Fruit fly (Drosophila melanogaster) whole organism, embryonic: ENCODE data around the gene a10.

ENCODE experiments used
- Atf-2 ChIP-seq: fragments of 200-800 bp; sonication (Bioruptor generic); optimal IDR thresholded peaks from 2 replicates; lab custom pipeline; 2016; ENCODE audit warnings: missing biosample characterization, missing genetic modification characterization
- Atf6 ChIP-seq: fragments of 200-800 bp; sonication (Bioruptor generic); IDR thresholded peaks from 2 replicates; pipeline ENCODE4 v1.3.6; 2022; ENCODE audit warnings: missing biosample characterization, missing genetic modification characterization
- CG10321 ChIP-seq: fragments of 200-800 bp; sonication (Bioruptor generic); IDR thresholded peaks from 2 replicates; pipeline ENCODE4 v1.3.6; 2022; ENCODE audit warnings: missing biosample characterization, missing genetic modification characterization
- CG11398 ChIP-seq: fragments of 200-800 bp; sonication (Bioruptor generic); optimal IDR thresholded peaks from 2 replicates; lab custom pipeline; 2016; ENCODE audit warnings: missing biosample characterization, missing genetic modification characterization
- CG12071 ChIP-seq: fragments of 200-800 bp; sonication (Bioruptor generic); optimal IDR thresholded peaks from 3 replicates; lab custom pipeline; 2018; ENCODE audit warnings: missing biosample characterization, mild to moderate bottlenecking, missing genetic modification characterization
- CG12391 ChIP-seq: fragments of 200-800 bp; sonication (Bioruptor generic); optimal IDR thresholded peaks from 3 replicates; lab custom pipeline; 2018; ENCODE audit warnings: missing biosample characterization, mild to moderate bottlenecking, missing genetic modification characterization, moderate library complexity
- CG14710 ChIP-seq: fragments of 200-800 bp; sonication (Bioruptor generic); optimal IDR thresholded peaks from 3 replicates; lab custom pipeline; 2019; ENCODE audit warnings: missing biosample characterization, mild to moderate bottlenecking, missing genetic modification characterization, moderate library complexity
- CG15514 ChIP-seq: fragments of 200-800 bp; sonication (Bioruptor generic); optimal IDR thresholded peaks from 3 replicates; lab custom pipeline; 2017; ENCODE audit warnings: missing biosample characterization, missing genetic modification characterization, mild to moderate bottlenecking, moderate library complexity, missing genetic modification reagents
- CG15601 ChIP-seq: fragments of 200-800 bp; sonication (Bioruptor generic); optimal IDR thresholded peaks from 3 replicates; lab custom pipeline; 2019; ENCODE audit warnings: missing biosample characterization, mild to moderate bottlenecking, missing genetic modification characterization, moderate library complexity
- CG16779 ChIP-seq: fragments of 200-800 bp; sonication (Bioruptor generic); IDR thresholded peaks from 2 replicates; pipeline ENCODE4 v1.3.6; 2022; ENCODE audit warnings: missing biosample characterization, missing genetic modification characterization
- CG18619 ChIP-seq: fragments of 200-800 bp; sonication (Bioruptor generic); optimal IDR thresholded peaks from 3 replicates; lab custom pipeline; 2017; ENCODE audit warnings: missing biosample characterization, mild to moderate bottlenecking, missing genetic modification characterization
- CG18764 ChIP-seq: fragments of 200-800 bp; sonication (Bioruptor generic); optimal IDR thresholded peaks from 3 replicates; lab custom pipeline; 2016; ENCODE audit warnings: missing biosample characterization, missing genetic modification characterization
- CG2678 ChIP-seq: fragments of 200-800 bp; sonication (Bioruptor generic); optimal IDR thresholded peaks from 3 replicates; lab custom pipeline; 2019; ENCODE audit warnings: missing biosample characterization, mild to moderate bottlenecking, missing genetic modification characterization, moderate library complexity
- CG32772 ChIP-seq: fragments of 200-800 bp; sonication (Bioruptor generic); IDR thresholded peaks from 2 replicates; pipeline ENCODE4 v1.3.6; 2022; ENCODE audit warnings: missing biosample characterization, missing genetic modification characterization
- CG3407 ChIP-seq: fragments of 200-800 bp; sonication (Bioruptor generic); optimal IDR thresholded peaks from 2 replicates; lab custom pipeline; 2018; ENCODE audit warnings: missing biosample characterization, mild to moderate bottlenecking, missing genetic modification characterization
- CG34376 ChIP-seq: fragments of 200-800 bp; sonication (Bioruptor generic); optimal IDR thresholded peaks from 2 replicates; lab custom pipeline; 2018; ENCODE audit warnings: missing biosample characterization, mild to moderate bottlenecking, missing genetic modification characterization
- CG42726 ChIP-seq: fragments of 200-800 bp; sonication (Bioruptor generic); IDR thresholded peaks from 2 replicates; pipeline ENCODE4 v1.3.6; 2022; ENCODE audit warnings: missing biosample characterization, missing genetic modification characterization; ENCODE audit not compliant: partially characterized antibody
- CG4707 ChIP-seq: fragments of 200-800 bp; sonication (Bioruptor generic); optimal IDR thresholded peaks from 2 replicates; lab custom pipeline; 2018; ENCODE audit warnings: missing biosample characterization, mild to moderate bottlenecking, missing genetic modification characterization, moderate library complexity
- CG8478 ChIP-seq: fragments of >200 bp; optimal IDR thresholded peaks from 2 replicates; lab custom pipeline; 2018
- CG9797 ChIP-seq: fragments of 200-800 bp; sonication (Bioruptor generic); optimal IDR thresholded peaks from 3 replicates; lab custom pipeline; 2018; ENCODE audit warnings: missing biosample characterization, mild to moderate bottlenecking, missing genetic modification characterization
- CHES-1-like ChIP-seq: fragments of 200-800 bp; sonication (Bioruptor generic); optimal IDR thresholded peaks from 2 replicates; lab custom pipeline; 2016; ENCODE audit warnings: missing biosample characterization, missing genetic modification characterization
- Fer2 ChIP-seq: fragments of 200-800 bp; sonication (Bioruptor generic); optimal IDR thresholded peaks from 2 replicates; lab custom pipeline; 2018; ENCODE audit warnings: missing biosample characterization, mild to moderate bottlenecking, missing genetic modification characterization, moderate library complexity
- Lim3 ChIP-seq: fragments of 200-800 bp; sonication (Bioruptor generic); IDR thresholded peaks from 2 replicates; pipeline ENCODE4 v1.3.6; 2022; ENCODE audit warnings: missing biosample characterization, missing genetic modification characterization
- Med ChIP-seq: fragments of 200-800 bp; sonication (Bioruptor generic); peaks from one replicate; lab custom pipeline; 2016; ENCODE audit warnings: missing biosample characterization, missing genetic modification characterization, mild to moderate bottlenecking, inconsistent platforms, moderate library complexity
- NC2α ChIP-seq: fragments of 200-800 bp; sonication (Bioruptor generic); optimal IDR thresholded peaks from 2 replicates; lab custom pipeline; 2016; ENCODE audit warnings: missing biosample characterization, missing genetic modification characterization
- Sin3A ChIP-seq: fragments of >200 bp; optimal IDR thresholded peaks from 2 replicates; lab custom pipeline; 2018
- aop ChIP-seq: fragments of 200-800 bp; sonication (Bioruptor generic); IDR thresholded peaks from 2 replicates; pipeline ENCODE4 v1.3.6; 2022; ENCODE audit warnings: missing biosample characterization, missing genetic modification characterization
- bcd ChIP-seq: fragments of 200-800 bp; sonication (Bioruptor generic); optimal IDR thresholded peaks from 2 replicates; lab custom pipeline; 2017; ENCODE audit warnings: missing biosample characterization, mild to moderate bottlenecking, missing genetic modification characterization
- cg ChIP-seq: fragments of 200-800 bp; sonication (Bioruptor generic); optimal IDR thresholded peaks from 3 replicates; lab custom pipeline; 2019; ENCODE audit warnings: missing biosample characterization, mild to moderate bottlenecking, missing genetic modification characterization, moderate library complexity
- chinmo ChIP-seq: fragments of 200-800 bp; sonication (Bioruptor generic); IDR thresholded peaks from 4 replicates; pipeline ENCODE4 v1.3.6; 2022; ENCODE audit warnings: missing biosample characterization, missing genetic modification characterization; ENCODE audit not compliant: partially characterized antibody
- chm ChIP-seq: fragments of 200-800 bp; sonication (Bioruptor generic); IDR thresholded peaks from 2 replicates; pipeline ENCODE4 v1.3.6; 2022; ENCODE audit warnings: missing biosample characterization, missing genetic modification characterization
- dmrt99B ChIP-seq: fragments of 200-800 bp; sonication (Bioruptor generic); optimal IDR thresholded peaks from 2 replicates; lab custom pipeline; 2018; ENCODE audit warnings: missing biosample characterization, mild to moderate bottlenecking, missing genetic modification characterization, moderate library complexity
- ems ChIP-seq: fragments of 200-800 bp; sonication (Bioruptor generic); optimal IDR thresholded peaks from 3 replicates; lab custom pipeline; 2016; ENCODE audit warnings: missing biosample characterization, missing genetic modification characterization
- fd96Cb ChIP-seq: fragments of 200-800 bp; sonication (Bioruptor generic); optimal IDR thresholded peaks from 2 replicates; lab custom pipeline; 2018; ENCODE audit warnings: missing biosample characterization, mild to moderate bottlenecking, missing genetic modification characterization, moderate library complexity
- fu2 ChIP-seq: fragments of 200-800 bp; sonication (Bioruptor generic); optimal IDR thresholded peaks from 2 replicates; lab custom pipeline; 2016; ENCODE audit warnings: missing biosample characterization, missing genetic modification characterization
- gce ChIP-seq: fragments of 200-800 bp; sonication (Bioruptor generic); IDR thresholded peaks from 3 replicates; pipeline ENCODE4 v1.3.6; 2022; ENCODE audit warnings: missing biosample characterization, missing genetic modification characterization
- gro ChIP-seq: fragments of 200-800 bp; sonication (Bioruptor generic); optimal IDR thresholded peaks from 2 replicates; lab custom pipeline; 2016; ENCODE audit warnings: missing biosample characterization, missing genetic modification characterization
- hkb ChIP-seq, 2 experiments: fragments of 200-800 bp in 1 of 2; fragments of >200 bp in 1 of 2; sonication (Bioruptor generic) in 1 of 2; IDR thresholded peaks in 1 of 2; optimal IDR thresholded peaks in 1 of 2; 2 replicates each; pipeline versions ENCODE4 v1.3.6 to Lab custom; 2017 to 2022; ENCODE audit warnings: missing biosample characterization in 1 of 2, missing genetic modification characterization in 1 of 2
- hth ChIP-seq: fragments of >200 bp; optimal IDR thresholded peaks from 2 replicates; lab custom pipeline; 2017; ENCODE audit warnings: inconsistent platforms
- mirr ChIP-seq: fragments of 200-800 bp; sonication (Bioruptor generic); optimal IDR thresholded peaks from 3 replicates; lab custom pipeline; 2018; ENCODE audit warnings: missing biosample characterization, mild to moderate bottlenecking, missing genetic modification characterization
- p53 ChIP-seq: fragments of 200-800 bp; sonication (Bioruptor generic); optimal IDR thresholded peaks from 2 replicates; lab custom pipeline; 2016; ENCODE audit warnings: missing biosample characterization, missing genetic modification characterization
- pan ChIP-seq, 4 experiments: fragments of >200 bp in 3 of 4; fragments of 200-800 bp in 1 of 4; sonication (Bioruptor generic) in 1 of 4; optimal IDR thresholded peaks in 3 of 4; IDR thresholded peaks in 1 of 4; 2 replicates each; pipeline versions ENCODE4 v1.3.6 to Lab custom; 2017 to 2022; ENCODE audit warnings: missing biosample characterization in 2 of 4, missing genetic modification characterization in 2 of 4, mixed read lengths in 1 of 4
- pb ChIP-seq: fragments of 200-800 bp; sonication (Bioruptor generic); optimal IDR thresholded peaks from 3 replicates; lab custom pipeline; 2016; ENCODE audit warnings: missing biosample characterization, missing genetic modification characterization
- run ChIP-seq: fragments of 200-800 bp; sonication (Bioruptor generic); optimal IDR thresholded peaks from 3 replicates; lab custom pipeline; 2018; ENCODE audit warnings: missing biosample characterization, mild to moderate bottlenecking, missing genetic modification characterization
- sens ChIP-seq: fragments of 200-800 bp; sonication (Bioruptor generic); peaks from one replicate; lab custom pipeline; 2016; ENCODE audit warnings: missing biosample characterization, missing genetic modification characterization
- shn ChIP-seq: fragments of 200-800 bp; sonication (Bioruptor generic); optimal IDR thresholded peaks from 3 replicates; lab custom pipeline; 2016; ENCODE audit warnings: missing biosample characterization, missing genetic modification characterization
- sqz ChIP-seq: fragments of 200-800 bp; sonication (Bioruptor generic); optimal IDR thresholded peaks from 3 replicates; lab custom pipeline; 2018; ENCODE audit warnings: missing biosample characterization, mild to moderate bottlenecking, missing genetic modification characterization
- vfl ChIP-seq: fragments of 200-800 bp; sonication (Bioruptor generic); optimal IDR thresholded peaks from 2 replicates; lab custom pipeline; 2016; ENCODE audit warnings: missing biosample characterization, missing genetic modification characterization
- vnd ChIP-seq: fragments of 200-800 bp; sonication (Bioruptor generic); IDR thresholded peaks from 3 replicates; pipeline ENCODE4 v1.3.6; 2022; ENCODE audit warnings: missing biosample characterization, missing genetic modification characterization; ENCODE audit not compliant: partially characterized antibody
- z ChIP-seq: fragments of 200-800 bp; sonication (Bioruptor generic); IDR thresholded peaks from 3 replicates; pipeline ENCODE4 v1.3.6; 2022; ENCODE audit warnings: missing biosample characterization, missing genetic modification characterization

The a10 gene

DNA sequence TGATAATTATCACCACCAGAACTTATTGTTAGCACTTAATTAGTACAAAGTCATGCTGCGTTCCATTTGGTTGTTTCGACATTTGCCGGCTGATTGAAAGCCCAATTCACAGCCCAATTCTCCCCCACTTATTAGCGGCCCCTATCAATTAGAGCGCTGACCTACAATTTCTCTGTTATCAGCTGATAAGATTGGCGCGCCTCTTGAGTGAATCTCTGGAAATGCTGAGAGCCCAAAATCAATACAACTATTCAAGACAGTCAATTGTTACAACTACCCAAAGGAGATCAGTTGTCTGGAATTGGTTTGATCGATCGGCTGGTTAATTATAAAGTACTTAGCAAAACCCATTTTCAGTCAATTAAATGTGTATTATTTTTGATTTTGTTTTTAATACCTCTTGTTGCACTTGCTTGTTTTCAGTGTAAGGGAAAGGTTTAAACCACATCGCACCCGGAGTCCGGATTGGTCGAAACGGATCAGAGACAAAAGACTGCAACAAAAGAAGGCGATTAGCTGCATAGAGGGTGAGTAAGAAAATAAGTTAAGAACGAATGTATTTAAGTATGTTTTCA, 38.6 kb downstream of the a10 start (continued):
- TF ChIP-seq CG9797 (no peak), CG14710 (tag; lab: Kevin White, UChicago) (no peak), Fer2 (tag; lab: Kevin White, UChicago) (no peak), Med (GFP tag; lab: Kevin White, UChicago) (peak; percentile 52), hkb (optimal IDR thresholded peaks at IDR 0.05; lab: Kevin White, UChicago) (no peak), hkb (GFP tag; IDR thresholded peaks at IDR 0.05; lab: Robert Waterston, UW) (no peak), chm (GFP tag; lab: Robert Waterston, UW) (0 out of 2 replicates have a peak, but pooled peaks have one; percentile 7), CG10321 (GFP tag; lab: Robert Waterston, UW) (no peak), sqz (GFP tag; lab: Kevin White, UChicago) (no peak), CG15601 (peak; percentile 91), CG16779 (GFP tag; lab: Robert Waterston, UW) (no peak), CG3407 (GFP tag; lab: Kevin White, UChicago) (no peak), pb (GFP tag; lab: Kevin White, UChicago) (no peak), CG8478 (lab: Kevin White, UChicago) (no peak), aop (GFP tag; lab: Robert Waterston, UW) (no peak), CG4707 (GFP tag; lab: Kevin White, UChicago) (no peak), fd96Cb (tag; lab: Kevin White, UChicago) (no peak), CG15514 (GFP tag; lab: Kevin White, UChicago) (no peak), CG18619 (no peak), chinmo (GFP tag; lab: Robert Waterston, UW) (peak; percentile 74; the same call in 1 of the 4 replicates), fu2 (GFP tag; lab: Kevin White, UChicago) (no peak), CG42726 (no peak), gce (GFP tag; lab: Robert Waterston, UW) (no peak), CG2678 (tag; lab: Kevin White, UChicago) (no peak), vnd (peak; percentile 53; the same call in 2 of the 3 replicates), sens (GFP tag; lab: Kevin White, UChicago) (peak; percentile 73), run (tag; lab: Kevin White, UChicago) (no peak), gro (peak; percentile 23), CG11398 (GFP tag; lab: Kevin White, UChicago) (no peak), z (GFP tag; lab: Robert Waterston, UW) (peak; percentile 70; the same call in 1 of the 3 replicates), Lim3 (GFP tag; lab: Robert Waterston, UW) (peak; percentile 29; the same call in 1 of the 2 replicates), cg (GFP tag; lab: Kevin White, UChicago) (no peak), ems (GFP tag; lab: Kevin White, UChicago) (no peak), vfl (GFP tag; lab: Kevin White, UChicago) (no peak), mirr (GFP tag; lab: Kevin White, UChicago) (peak; percentile 83), hth (lab: Kevin White, UChicago) (no peak), bcd (no peak), CHES-1-like (GFP tag; lab: Kevin White, UChicago) (no peak), p53 (no peak), Atf-2 (GFP tag; lab: Kevin White, UChicago) (no peak), CG12391 (tag; lab: Kevin White, UChicago) (no peak), Atf6 (no peak), dmrt99B (tag; lab: Kevin White, UChicago) (no peak), shn (GFP tag; lab: Kevin White, UChicago) (no peak), NC2α (GFP tag; lab: Kevin White, UChicago) (no peak), Sin3A (lab: Kevin White, UChicago) (no peak), pan (optimal IDR thresholded peaks at IDR 0.05; lab: Kevin White, UChicago) (no peak), pan (GFP tag; optimal IDR thresholded peaks at IDR 0.05 in 1 of 2, IDR thresholded peaks at IDR 0.05 in 1 of 2) (no peak), CG12071 (GFP tag; lab: Kevin White, UChicago) (no peak), CG34376 (GFP tag; lab: Kevin White, UChicago) (peak; percentile 18), CG18764 (GFP tag; lab: Kevin White, UChicago) (no peak), CG32772 (GFP tag; lab: Robert Waterston, UW) (no peak)
